Fruit fly (Drosophila melanogaster): Measurements from ENCODE around the gene CG5783.

DNA sequence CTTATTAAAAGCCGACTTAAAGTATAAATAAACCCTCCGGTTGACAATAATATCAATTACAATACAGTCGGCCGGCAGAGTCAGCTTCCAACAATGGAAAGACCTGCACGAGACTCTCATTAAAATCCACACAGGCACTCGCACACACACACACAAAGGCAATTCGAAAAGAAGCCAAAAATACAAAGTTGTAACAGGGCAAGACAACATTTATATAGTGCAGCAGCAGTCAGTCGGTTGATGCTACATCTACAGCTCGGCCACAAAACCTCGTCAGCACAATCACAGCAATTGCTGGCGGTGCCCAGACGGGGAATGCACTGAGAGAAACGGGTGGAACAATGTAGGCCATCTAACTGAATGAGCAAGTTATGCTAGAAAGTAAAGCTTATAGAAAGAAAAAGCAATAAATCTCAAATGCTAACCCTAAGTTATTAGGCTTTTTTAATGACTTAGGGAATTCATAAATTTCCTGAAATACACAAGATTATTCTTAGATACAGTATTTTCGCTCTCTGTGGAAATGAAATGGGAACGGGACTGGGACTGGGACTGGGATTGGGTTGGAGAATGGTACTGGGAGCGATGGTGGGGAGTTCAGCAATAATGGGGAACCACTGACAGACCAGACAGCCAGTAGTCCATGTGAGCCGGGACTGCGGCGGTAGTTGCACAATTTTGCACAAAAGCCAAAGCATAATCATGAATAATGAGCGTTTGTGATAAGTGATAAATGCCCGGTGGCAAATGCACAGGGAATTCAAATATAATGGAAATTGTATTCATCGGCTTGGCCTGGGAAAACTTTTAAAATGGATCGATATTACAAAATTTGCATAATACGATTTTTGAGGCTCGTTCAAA, 34.2 kb upstream of the CG5783 start:
- TF ChIP-seq fd96Ca (GFP tag; IDR thresholded peaks at IDR 0.05) (peak; percentile 98), CG14655 (GFP tag; optimal IDR thresholded peaks at IDR 0.05) (peak; percentile 98), Pif1B (GFP tag; optimal IDR thresholded peaks at IDR 0.05) (peak; percentile 97), CG8159 (tag; optimal IDR thresholded peaks at IDR 0.05) (peak; percentile 97), CG8301 (tag; optimal IDR thresholded peaks at IDR 0.05) (peak; percentile 97), Snoo (tag; optimal IDR thresholded peaks at IDR 0.05) (peak; percentile 94), EcR (GFP tag; optimal IDR thresholded peaks at IDR 0.05) (peak; percentile 75), CG4496 (GFP tag; IDR thresholded peaks at IDR 0.05) (peak; percentile 98), CG32121 (GFP tag; IDR thresholded peaks at IDR 0.05) (peak; percentile 96), CG12605 (GFP tag; IDR thresholded peaks at IDR 0.05) (peak; percentile 95)
